Worm (Caenorhabditis elegans) whole organism, L3 larva: Measurements from ENCODE around the gene Y57A10C.10.

Experiments
- ZK546.5 ChIP-seq: sonication (generic microtip); optimal IDR thresholded peaks from 2 replicates; lab custom pipeline; 2017; ENCODE audit warnings: missing biosample characterization, missing genetic modification characterization
- egl-27 ChIP-seq: sonication (generic microtip); optimal IDR thresholded peaks from 4 replicates; lab custom pipeline; 2017; ENCODE audit warnings: missing biosample characterization, missing genetic modification reagents, missing genetic modification characterization
- elt-2 ChIP-seq: sonication (generic microtip); optimal IDR thresholded peaks from 2 replicates; lab custom pipeline; 2016; ENCODE audit warnings: missing genetic modification reagents, mild to moderate bottlenecking, missing genetic modification characterization, missing compliant biosample characterization
- jun-1 ChIP-seq: fragments of 150-350 bp; optimal IDR thresholded peaks from 2 replicates; lab custom pipeline; 2014; ENCODE audit warnings: missing biosample characterization, missing genetic modification reagents, missing genetic modification characterization
- lin-15B ChIP-seq: fragments of 150-350 bp; optimal IDR thresholded peaks from 2 replicates; lab custom pipeline; 2014; ENCODE audit warnings: missing biosample characterization, missing genetic modification characterization
- skn-1 ChIP-seq: fragments of 150-350 bp; optimal IDR thresholded peaks from 2 replicates; lab custom pipeline; 2014; ENCODE audit warnings: missing biosample characterization, missing genetic modification characterization
- ztf-11 ChIP-seq: fragments of 150-350 bp; optimal IDR thresholded peaks from 2 replicates; lab custom pipeline; 2014; ENCODE audit warnings: missing biosample characterization, missing genetic modification characterization
- ztf-4 ChIP-seq: fragments of 150-350 bp; optimal IDR thresholded peaks from 2 replicates; lab custom pipeline; 2014; ENCODE audit warnings: missing biosample characterization, missing genetic modification characterization

- TF ChIP-seq ztf-4 (no peak), elt-2 (no peak), jun-1 (tag; lab: Kevin White, UChicago) (no peak), ZK546.5 (no peak), ztf-11 (tag; lab: Kevin White, UChicago) (no peak), egl-27 (tag; lab: Kevin White, UChicago) (no peak), lin-15B (tag; lab: Kevin White, UChicago) (no peak), skn-1 (tag; lab: Kevin White, UChicago) (no peak)
These were observed 30.2 kb upstream of the Y57A10C.10 start, which contains the start of the genes F15A4.5 and phat-8 for ce11 chrII:12471138-12471855.
